Fruit fly (Drosophila melanogaster): ENCODE results near the gene snRNP-U1-C.
A peak's percentile ranks its signal among the peaks of the same experiment; 100 is the strongest.

Gene snRNP-U1-C

dm6 chr3R:19028758-19029157, 45.3 kb upstream of the snRNP-U1-C start, which contains the start of the genes GatA and P5cr (continued):
- TF ChIP-seq sob (GFP tag; IDR thresholded peaks at IDR 0.05), result peak; percentile 89
- TF ChIP-seq esg (GFP tag; conservative IDR thresholded peaks at IDR 0.05), result peak; percentile 28; the same call in 1 of the 2 replicates
- no peak for TF ChIP-seq CG3726 (GFP tag; IDR thresholded peaks at IDR 0.05)
- TF ChIP-seq kah (GFP tag; optimal IDR thresholded peaks at IDR 0.05), result no peak
- TF ChIP-seq amos (GFP tag; IDR thresholded peaks at IDR 0.05; ENCODE audit: partially characterized antibody), result no peak; the same call in 1 of the 2 replicates
- TF ChIP-seq nmo (GFP tag; optimal IDR thresholded peaks at IDR 0.05), result peak; percentile 40
- peak; percentile 88 for TF ChIP-seq vfl (GFP tag; optimal IDR thresholded peaks at IDR 0.05)
- TF ChIP-seq Doc3 (GFP tag; IDR thresholded peaks at IDR 0.05; ENCODE audit: partially characterized antibody), result no peak
- TF ChIP-seq lab (GFP tag; optimal IDR thresholded peaks at IDR 0.05), result peak; percentile 93
- no peak for TF ChIP-seq crol (GFP tag; IDR thresholded peaks at IDR 0.05)
- peak; percentile 77 for TF ChIP-seq fd3F (GFP tag; optimal IDR thresholded peaks at IDR 0.05)
- peak; percentile 64 for TF ChIP-seq HLH3B (GFP tag; IDR thresholded peaks at IDR 0.05)
- TF ChIP-seq tll (GFP tag; optimal IDR thresholded peaks at IDR 0.05), result no peak
- TF ChIP-seq tgo (GFP tag; IDR thresholded peaks at IDR 0.05), result peak; percentile 72
- TF ChIP-seq kay (GFP tag; optimal IDR thresholded peaks at IDR 0.05), result peak; percentile 62
- TF ChIP-seq CG1024 (GFP tag; IDR thresholded peaks at IDR 0.05), result peak; percentile 53; the same call in 1 of the 2 replicates
- no peak for TF ChIP-seq Opbp (GFP tag; IDR thresholded peaks at IDR 0.05; ENCODE audit: partially characterized antibody)
- no peak for TF ChIP-seq HLH4C (GFP tag; IDR thresholded peaks at IDR 0.05; ENCODE audit: partially characterized antibody)
- TF ChIP-seq CG17829 (tag; optimal IDR thresholded peaks at IDR 0.05), result peak; percentile 49
- no peak for TF ChIP-seq CG14965 (GFP tag; optimal IDR thresholded peaks at IDR 0.05; ENCODE audit: borderline replicate concordance)
- TF ChIP-seq CG6272 (GFP tag; IDR thresholded peaks at IDR 0.05), result peak; percentile 68; the same call in 1 of the 2 replicates
- TF ChIP-seq CG6854 (GFP tag; optimal IDR thresholded peaks at IDR 0.05), result peak; percentile 51
- TF ChIP-seq gem (tag; optimal IDR thresholded peaks at IDR 0.05), result peak; percentile 82
- peak; percentile 84 for TF ChIP-seq Dek (tag; optimal IDR thresholded peaks at IDR 0.05)
- peak; percentile 57 for TF ChIP-seq CG11723 (GFP tag; optimal IDR thresholded peaks at IDR 0.05)
- TF ChIP-seq z (GFP tag; IDR thresholded peaks at IDR 0.05), result no peak
- peak; percentile 77; the same call in 1 of the 3 replicates for TF ChIP-seq CG34422 (GFP tag; IDR thresholded peaks at IDR 0.05)
- TF ChIP-seq Dad (GFP tag; optimal IDR thresholded peaks at IDR 0.05), result peak; percentile 87
- peak; percentile 98 for TF ChIP-seq Med (GFP tag)
- peak; percentile 30 for TF ChIP-seq CG10543 (GFP tag; optimal IDR thresholded peaks at IDR 0.05)
- peak; percentile 70 for TF ChIP-seq Adf1 (GFP tag; IDR thresholded peaks at IDR 0.05)
- no peak for TF ChIP-seq kni (GFP tag; optimal IDR thresholded peaks at IDR 0.05)
- peak; percentile 47 for TF ChIP-seq Dref (GFP tag; IDR thresholded peaks at IDR 0.05)
- TF ChIP-seq wdn (GFP tag; IDR thresholded peaks at IDR 0.05), result peak; percentile 78
- peak; percentile 35 for TF ChIP-seq CG9437 (GFP tag; optimal IDR thresholded peaks at IDR 0.05)
- peak; percentile 8 for TF ChIP-seq CG10462 (GFP tag; optimal IDR thresholded peaks at IDR 0.05)
- TF ChIP-seq CTCF (GFP tag; optimal IDR thresholded peaks at IDR 0.05), result peak; percentile 6
- TF ChIP-seq sc (optimal IDR thresholded peaks at IDR 0.05), result no peak
- no peak for TF ChIP-seq sc (GFP tag; optimal IDR thresholded peaks at IDR 0.05)
- peak; percentile 26 for TF ChIP-seq cato (GFP tag; optimal IDR thresholded peaks at IDR 0.05; ENCODE audit: borderline replicate concordance)
- peak; percentile 43; the same call in 1 of the 2 replicates for TF ChIP-seq CG42726 (GFP tag; IDR thresholded peaks at IDR 0.05; ENCODE audit: partially characterized antibody)
- peak; percentile 44 for TF ChIP-seq ssp (GFP tag; IDR thresholded peaks at IDR 0.05)
- TF ChIP-seq row (GFP tag; IDR thresholded peaks at IDR 0.05), result peak; percentile 94
- peak; percentile 37 for TF ChIP-seq CG9797 (GFP tag; optimal IDR thresholded peaks at IDR 0.05)
- no peak for TF ChIP-seq Sry-β (GFP tag; optimal IDR thresholded peaks at IDR 0.05)
- peak; percentile 82 for TF ChIP-seq CG7987 (GFP tag; optimal IDR thresholded peaks at IDR 0.05)
- peak; percentile 80 for TF ChIP-seq rib (GFP tag; IDR thresholded peaks at IDR 0.05)
- peak; percentile 67 for TF ChIP-seq cwo (GFP tag; optimal IDR thresholded peaks at IDR 0.05)
- peak; percentile 54 for TF ChIP-seq CG12236 (GFP tag; optimal IDR thresholded peaks at IDR 0.05)
- peak; percentile 90 for TF ChIP-seq NfI (GFP tag; optimal IDR thresholded peaks at IDR 0.05)
- TF ChIP-seq Myb (GFP tag; optimal IDR thresholded peaks at IDR 0.05), result peak; percentile 85

Data from whole organism, embryonic.